Worm (Caenorhabditis elegans): ENCODE results near the gene mct-5.

ce11 chrII:7095970-7096369, 2.4 kb downstream of the mct-5 start:
- TF ChIP-seq fkh-10 (GFP tag; optimal IDR thresholded peaks at IDR 0.05) (no peak), snpc-1.2 (GFP tag; IDR thresholded peaks at IDR 0.05) (no peak)
